Fruit fly (Drosophila melanogaster): ENCODE measurements around the gene Grik.

dm6 chr3R:20890505-20890904, 11.3 kb upstream of the Grik start:
- TF ChIP-seq sv (GFP tag; optimal IDR thresholded peaks at IDR 0.05) (no peak), Hr78 (GFP tag; optimal IDR thresholded peaks at IDR 0.05) (no peak), Dfd (GFP tag; optimal IDR thresholded peaks at IDR 0.05) (no peak), pan (optimal IDR thresholded peaks at IDR 0.05) (no peak), usp (GFP tag; optimal IDR thresholded peaks at IDR 0.05) (no peak), br (GFP tag; optimal IDR thresholded peaks at IDR 0.05) (no peak), tai (GFP tag; optimal IDR thresholded peaks at IDR 0.05) (no peak), brk (GFP tag; optimal IDR thresholded peaks at IDR 0.05) (no peak), N (GFP tag; optimal IDR thresholded peaks at IDR 0.05) (no peak), fru (GFP tag; optimal IDR thresholded peaks at IDR 0.05) (no peak), dsf (GFP tag; optimal IDR thresholded peaks at IDR 0.05; ENCODE audit: borderline replicate concordance) (no peak), sage (GFP tag; optimal IDR thresholded peaks at IDR 0.05) (no peak), h (GFP tag; optimal IDR thresholded peaks at IDR 0.05) (no peak), Jra (GFP tag; optimal IDR thresholded peaks at IDR 0.05) (no peak)
